Fruit fly (Drosophila melanogaster): Measurements from ENCODE around the gene Ipk2.

The Ipk2 gene

dm6 chr2L:574226-574625, at the start of gene Ipk2, which contains the start of gene cold (continued):
- TF ChIP-seq p53 (GFP tag; optimal IDR thresholded peaks at IDR 0.05) (peak; percentile 13), Eip74EF (GFP tag; optimal IDR thresholded peaks at IDR 0.05) (no peak), az2 (GFP tag; optimal IDR thresholded peaks at IDR 0.05) (peak; percentile 74), vfl (GFP tag; optimal IDR thresholded peaks at IDR 0.05) (peak; percentile 85), run (tag; optimal IDR thresholded peaks at IDR 0.05) (peak; percentile 39), Oli (tag; optimal IDR thresholded peaks at IDR 0.05) (peak; percentile 71), CG4328 (GFP tag; optimal IDR thresholded peaks at IDR 0.05) (peak; percentile 69), CG9817 (tag; optimal IDR thresholded peaks at IDR 0.05) (peak; percentile 85), CG6654 (GFP tag; optimal IDR thresholded peaks at IDR 0.05) (peak; percentile 49), CG6813 (GFP tag; optimal IDR thresholded peaks at IDR 0.05) (peak; percentile 5), CG13424 (tag; optimal IDR thresholded peaks at IDR 0.05) (peak; percentile 81), cas (GFP tag; IDR thresholded peaks at IDR 0.05) (0 out of 2 replicates have a peak, but pooled peaks have one; percentile 42), hkb (optimal IDR thresholded peaks at IDR 0.05) (peak; percentile 92), hkb (GFP tag; IDR thresholded peaks at IDR 0.05) (peak; percentile 67), CG14965 (GFP tag; optimal IDR thresholded peaks at IDR 0.05; ENCODE audit: borderline replicate concordance) (no peak), Fer3 (tag; optimal IDR thresholded peaks at IDR 0.05) (peak; percentile 72), CG30431 (GFP tag; optimal IDR thresholded peaks at IDR 0.05) (peak; percentile 63), dysf (GFP tag; IDR thresholded peaks at IDR 0.05) (peak; percentile 83), Ssrp (tag; optimal IDR thresholded peaks at IDR 0.05) (peak; percentile 72), CTCF (GFP tag; optimal IDR thresholded peaks at IDR 0.05) (peak; percentile 70), CG6854 (GFP tag; optimal IDR thresholded peaks at IDR 0.05) (peak; percentile 62), h (optimal IDR thresholded peaks at IDR 0.05) (no peak), CG4360 (GFP tag; IDR thresholded peaks at IDR 0.05) (no peak), zen2 (GFP tag; IDR thresholded peaks at IDR 0.05; ENCODE audit: partially characterized antibody) (no peak), HmgD (GFP tag; optimal IDR thresholded peaks at IDR 0.05) (peak; percentile 20), vvl (GFP tag; IDR thresholded peaks at IDR 0.05) (peak; percentile 72), CG17568 (GFP tag; optimal IDR thresholded peaks at IDR 0.05) (no peak), slp2 (GFP tag; optimal IDR thresholded peaks at IDR 0.05) (peak; percentile 53), CG4617 (GFP tag; optimal IDR thresholded peaks at IDR 0.05; ENCODE audit: borderline replicate concordance) (peak; percentile 96), CG4404 (GFP tag; IDR thresholded peaks at IDR 0.05) (peak; percentile 80), CG1792 (GFP tag; optimal IDR thresholded peaks at IDR 0.05) (peak; percentile 71), bbx (GFP tag; IDR thresholded peaks at IDR 0.05; ENCODE audit: partially characterized antibody) (no peak), CG33213 (GFP tag; optimal IDR thresholded peaks at IDR 0.05) (peak; percentile 78), stc (GFP tag; IDR thresholded peaks at IDR 0.05) (no peak), sd (tag; optimal IDR thresholded peaks at IDR 0.05) (no peak), dm (GFP tag; optimal IDR thresholded peaks at IDR 0.05) (peak; percentile 61), yki (optimal IDR thresholded peaks at IDR 0.05) (no peak), nmo (GFP tag; optimal IDR thresholded peaks at IDR 0.05) (peak; percentile 90), Hmx (GFP tag; optimal IDR thresholded peaks at IDR 0.05) (no peak), HHEX (GFP tag; optimal IDR thresholded peaks at IDR 0.05) (peak; percentile 84), CG16863 (GFP tag; optimal IDR thresholded peaks at IDR 0.05) (peak; percentile 64), emc (GFP tag; optimal IDR thresholded peaks at IDR 0.05) (no peak), H2.0 (GFP tag; IDR thresholded peaks at IDR 0.05) (peak; percentile 59), CG7928 (GFP tag; optimal IDR thresholded peaks at IDR 0.05) (peak; percentile 59), repo (GFP tag; optimal IDR thresholded peaks at IDR 0.05) (peak; percentile 31), tap (tag; optimal IDR thresholded peaks at IDR 0.05) (no peak), CG31365 (tag; optimal IDR thresholded peaks at IDR 0.05) (peak; percentile 12), Gsc (GFP tag; IDR thresholded peaks at IDR 0.05) (0 out of 2 replicates have a peak, but pooled peaks have one; percentile 26), CG18011 (GFP tag; optimal IDR thresholded peaks at IDR 0.05) (no peak), ken (GFP tag; IDR thresholded peaks at IDR 0.05) (peak; percentile 72), CG13775 (GFP tag; optimal IDR thresholded peaks at IDR 0.05) (peak; percentile 86), CG14860 (GFP tag; IDR thresholded peaks at IDR 0.05; ENCODE audit: partially characterized antibody) (no peak)

All from whole organism, embryonic.